Worm (Caenorhabditis elegans) whole organism, L1 larva: ENCODE measurements around the gene F16H6.10.

ENCODE experiments used
- C34B4.2 ChIP-seq: sonication (generic microtip); optimal IDR thresholded peaks from 2 replicates; lab custom pipeline; 2017; ENCODE audit warnings: mild to moderate bottlenecking, missing genetic modification characterization, missing compliant biosample characterization
- Y116A8C.19 ChIP-seq: sonication (generic microtip); optimal IDR thresholded peaks from 2 replicates; lab custom pipeline; 2016; ENCODE audit warnings: missing compliant biosample characterization, missing genetic modification characterization, borderline replicate concordance
- aha-1 ChIP-seq: fragments of 150-350 bp; optimal IDR thresholded peaks from 2 replicates; lab custom pipeline; 2014; ENCODE audit warnings: missing biosample characterization, missing genetic modification characterization
- ceh-88 ChIP-seq: fragments of 200-800 bp; sonication (Bioruptor generic); IDR thresholded peaks from 2 replicates; pipeline ENCODE4 v1.3.6; 2022; ENCODE audit warnings: missing genetic modification characterization, missing compliant biosample characterization
- ceh-90 ChIP-seq: sonication (generic microtip); optimal IDR thresholded peaks from 2 replicates; lab custom pipeline; 2016; ENCODE audit warnings: missing genetic modification characterization, missing compliant biosample characterization
- dpl-1 ChIP-seq, 3 experiments: fragments of 150-350 bp in 2 of 3; sonication (generic microtip) in 1 of 3; optimal IDR thresholded peaks; 2 replicates each; lab custom pipeline; 2014 to 2017; ENCODE audit warnings: missing biosample characterization in 3 of 3, missing genetic modification characterization in 3 of 3, missing genetic modification reagents in 3 of 3
- egl-13 ChIP-seq: sonication (generic microtip); optimal IDR thresholded peaks from 2 replicates; lab custom pipeline; 2016; ENCODE audit warnings: missing genotype, missing genetic modification reagents, missing genetic modification characterization, missing compliant biosample characterization
- egl-27 ChIP-seq, 2 experiments: fragments of 150-350 bp in 1 of 2; sonication (generic microtip); optimal IDR thresholded peaks; 3 replicates each; lab custom pipeline; 2017 to 2018; ENCODE audit warnings: missing biosample characterization in 2 of 2, missing genetic modification characterization in 2 of 2, missing genetic modification reagents in 2 of 2
- elt-2 ChIP-seq: sonication (generic microtip); optimal IDR thresholded peaks from 2 replicates; lab custom pipeline; 2016; ENCODE audit warnings: missing genetic modification characterization, mild to moderate bottlenecking, inconsistent platforms, missing compliant biosample characterization, missing genetic modification reagents
- elt-3 ChIP-seq, 6 experiments: fragments of 150-350 bp in 1 of 6; sonication (generic microtip); optimal IDR thresholded peaks; 2 replicates each; lab custom pipeline; 2017 to 2018; ENCODE audit warnings: missing biosample characterization in 6 of 6, missing genetic modification characterization in 6 of 6, inconsistent platforms in 1 of 6
- grh-1 ChIP-seq: fragments of 200-800 bp; sonication (Bioruptor generic); IDR thresholded peaks from 2 replicates; pipeline ENCODE4 v1.3.6; 2022; ENCODE audit warnings: missing genetic modification reagents, missing genetic modification characterization, missing compliant biosample characterization
- hlh-17 ChIP-seq: fragments of 200-800 bp; sonication (Bioruptor generic); optimal IDR thresholded peaks from 2 replicates; lab custom pipeline; 2018; ENCODE audit warnings: missing genetic modification characterization, mild to moderate bottlenecking, missing compliant biosample characterization, moderate library complexity, borderline replicate concordance
- hlh-4 ChIP-seq: sonication (generic microtip); optimal IDR thresholded peaks from 2 replicates; lab custom pipeline; 2016; ENCODE audit warnings: mild to moderate bottlenecking, missing genetic modification characterization, missing compliant biosample characterization
- lin-13 ChIP-seq: fragments of 150-350 bp; optimal IDR thresholded peaks from 2 replicates; lab custom pipeline; 2014; ENCODE audit warnings: missing biosample characterization, missing genetic modification reagents, missing genetic modification characterization
- lin-39 ChIP-seq: fragments of 150-350 bp; optimal IDR thresholded peaks from 2 replicates; lab custom pipeline; 2014; ENCODE audit warnings: missing biosample characterization, missing genetic modification reagents, missing genetic modification characterization
- nhr-28 ChIP-seq: fragments of 150-350 bp; optimal IDR thresholded peaks from 2 replicates; lab custom pipeline; 2014; ENCODE audit warnings: missing biosample characterization, missing genetic modification characterization
- nhr-76 ChIP-seq: sonication (generic microtip); optimal IDR thresholded peaks from 2 replicates; lab custom pipeline; 2017; ENCODE audit warnings: missing biosample characterization, missing genetic modification characterization
- nhr-85 ChIP-seq: sonication (generic microtip); peaks from one replicate; lab custom pipeline; 2016; ENCODE audit warnings: missing genetic modification characterization, inconsistent platforms, missing compliant biosample characterization
- sptf-1 ChIP-seq: fragments of 150-350 bp; optimal IDR thresholded peaks from 2 replicates; lab custom pipeline; 2014; ENCODE audit warnings: missing biosample characterization, missing genetic modification characterization
- sup-37 ChIP-seq: fragments of 200-800 bp; sonication (Bioruptor generic); optimal IDR thresholded peaks from 2 replicates; lab custom pipeline; 2018; ENCODE audit warnings: mild to moderate bottlenecking, missing genetic modification characterization, missing compliant biosample characterization
- tlp-1 ChIP-seq: fragments of 150-350 bp; optimal IDR thresholded peaks from 2 replicates; lab custom pipeline; 2014; ENCODE audit warnings: missing biosample characterization, missing genetic modification characterization
- unc-130 ChIP-seq: fragments of 150-350 bp; optimal IDR thresholded peaks from 2 replicates; lab custom pipeline; 2017; ENCODE audit warnings: missing biosample characterization, missing genetic modification characterization, inconsistent platforms
- zip-4 ChIP-seq: fragments of 200-800 bp; sonication (Bioruptor generic); optimal IDR thresholded peaks from 2 replicates; lab custom pipeline; 2018; ENCODE audit warnings: mild to moderate bottlenecking, missing genetic modification characterization, moderate library complexity, missing compliant biosample characterization

Gene F16H6.10

DNA sequence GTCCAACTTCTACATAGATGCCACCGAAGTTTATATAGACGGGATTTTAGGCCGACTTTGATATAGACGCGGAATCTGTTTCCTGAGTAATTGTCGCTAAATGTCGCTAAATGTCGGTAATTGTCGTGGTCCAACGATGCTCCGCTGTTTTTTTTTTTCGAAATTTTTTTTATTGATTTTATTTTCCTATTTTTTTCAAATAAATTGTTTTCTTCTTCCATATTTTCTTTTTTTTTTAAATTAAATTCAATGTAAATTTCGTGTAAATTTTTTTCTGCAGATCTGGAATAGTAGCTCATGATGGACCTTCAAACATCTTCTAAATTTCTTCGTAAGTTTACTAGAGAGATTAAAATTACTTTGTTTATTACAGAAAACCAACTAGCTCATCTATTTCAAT lies 39.3 kb downstream of the F16H6.10 start, which contains the start of gene C31G12.3 (continued):
- TF ChIP-seq lin-13 (GFP tag; lab: Kevin White, UChicago) (no peak), nhr-28 (tag; lab: Kevin White, UChicago) (no peak), ceh-88 (GFP tag; lab: Robert Waterston, UW) (no peak), sup-37 (no peak)

DNA sequence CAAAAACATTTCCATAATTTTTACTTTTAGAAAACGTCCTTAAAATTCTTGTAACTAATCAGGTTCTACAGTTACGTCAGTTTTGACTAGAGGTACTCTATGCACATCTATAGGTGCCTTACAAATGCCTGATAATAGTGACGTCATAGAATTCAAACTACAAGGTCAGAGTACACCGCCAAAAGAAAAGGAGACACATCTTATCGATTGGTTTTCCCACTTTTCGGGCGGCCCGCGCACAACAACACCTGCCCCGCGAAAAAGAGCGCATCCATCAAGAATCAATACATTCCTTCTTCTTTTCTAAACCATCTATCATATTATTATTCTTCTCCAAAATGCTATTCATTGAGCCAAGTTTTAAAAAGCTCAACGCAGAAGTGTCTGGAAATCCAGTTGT lies 44.6 kb downstream of the F16H6.10 start, which contains the start of gene C31G12.1:
C31G12.1 (plus strand) TSS at position 301 of the 400 bp plus-strand sequence.
- TF ChIP-seq C34B4.2 (tag; lab: Kevin White, UChicago) (no peak), grh-1 (GFP tag; lab: Robert Waterston, UW) (no peak), unc-130 (tag; lab: Kevin White, UChicago) (no peak), tlp-1 (tag; lab: Kevin White, UChicago) (no peak)

DNA sequence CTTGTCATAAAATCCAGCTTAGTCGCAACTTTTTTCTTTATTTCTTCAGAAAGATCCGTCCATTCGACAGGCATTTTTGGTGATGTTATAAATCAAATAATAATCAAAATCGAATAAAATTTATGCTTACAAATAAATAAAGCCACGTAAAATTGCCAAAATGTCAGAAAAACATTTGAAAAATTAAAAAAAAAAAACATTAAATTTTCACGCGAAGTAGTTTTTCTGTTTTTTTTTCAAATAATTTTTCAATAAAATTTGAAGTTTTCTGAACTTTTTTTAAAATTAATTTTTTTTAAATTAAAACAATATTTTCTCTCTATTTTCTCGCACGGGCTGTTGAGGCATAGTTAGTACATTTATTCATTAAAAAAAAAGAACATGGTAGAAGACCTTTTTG lies 45.6 kb downstream of the F16H6.10 start, which contains the start of gene C31G12.4:
C31G12.4 (minus strand) TSS at position 101 of the 400 bp plus-strand sequence.
- TF ChIP-seq nhr-76 (tag; lab: Kevin White, UChicago), result no peak
- no peak for TF ChIP-seq elt-2 (tag; lab: Kevin White, UChicago)
- no peak for TF ChIP-seq egl-27 (tag; optimal IDR thresholded peaks at IDR 0.05; lab: Kevin White, UChicago)
- no peak for TF ChIP-seq ceh-88 (GFP tag; lab: Robert Waterston, UW)
- no peak for TF ChIP-seq hlh-4 (tag; lab: Kevin White, UChicago)
- no peak for TF ChIP-seq aha-1 (tag; lab: Kevin White, UChicago)
- TF ChIP-seq hlh-17 (GFP tag; lab: Kevin White, UChicago), result no peak
- TF ChIP-seq ceh-90 (tag; lab: Kevin White, UChicago), result no peak
- TF ChIP-seq sptf-1 (tag; lab: Kevin White, UChicago), result no peak
- no peak for TF ChIP-seq lin-39 (tag; lab: Kevin White, UChicago)
- TF ChIP-seq dpl-1 (GFP tag; optimal IDR thresholded peaks at IDR 0.05; lab: Kevin White, UChicago), result no peak
- TF ChIP-seq zip-4 (GFP tag; lab: Kevin White, UChicago), result no peak
- TF ChIP-seq nhr-85, result no peak
- no peak for TF ChIP-seq egl-13 (tag; lab: Kevin White, UChicago)
- TF ChIP-seq Y116A8C.19, result no peak
- no peak for TF ChIP-seq elt-3 (tag; optimal IDR thresholded peaks at IDR 0.05; lab: Kevin White, UChicago)
- TF ChIP-seq, all 84 proteins: peak for 0
